Worm (Caenorhabditis elegans): Measurements from ENCODE around the gene R03C1.1.

R03C1.1 gene

ce11 chrII:14938319-14938718 lies 28.1 kb upstream of the R03C1.1 start:
- no peak for TF ChIP-seq ama-1 (optimal IDR thresholded peaks at IDR 0.05)
- no peak for TF ChIP-seq tbx-37 (GFP tag; conservative IDR thresholded peaks at IDR 0.05)
- TF ChIP-seq aly-1 (tag; optimal IDR thresholded peaks at IDR 0.05): no peak
- TF ChIP-seq tra-4 (tag; optimal IDR thresholded peaks at IDR 0.05): no peak
- no peak for TF ChIP-seq tbx-11 (GFP tag; IDR thresholded peaks at IDR 0.05)
- no peak for TF ChIP-seq hnd-1 (tag; optimal IDR thresholded peaks at IDR 0.05)
- TF ChIP-seq ets-7 (tag; optimal IDR thresholded peaks at IDR 0.05): no peak
- TF ChIP-seq sea-1 (GFP tag; conservative IDR thresholded peaks at IDR 0.05): no peak
- no peak for TF ChIP-seq ceh-13 (GFP tag; optimal IDR thresholded peaks at IDR 0.05)
- no peak for TF ChIP-seq scrt-1 (GFP tag; IDR thresholded peaks at IDR 0.05)
- TF ChIP-seq flt-1 (GFP tag; IDR thresholded peaks at IDR 0.05): no peak
- no peak for TF ChIP-seq F13C5.2 (tag; optimal IDR thresholded peaks at IDR 0.05)
- TF ChIP-seq B0310.2 (tag; optimal IDR thresholded peaks at IDR 0.05): no peak
- no peak for TF ChIP-seq hmbx-1 (tag; optimal IDR thresholded peaks at IDR 0.05)
- TF ChIP-seq pes-1 (GFP tag; IDR thresholded peaks at IDR 0.05): no peak
- TF ChIP-seq ceh-36 (tag; optimal IDR thresholded peaks at IDR 0.05): no peak
- no peak for TF ChIP-seq hmg-4 (GFP tag; optimal IDR thresholded peaks at IDR 0.05)

- no peak for TF ChIP-seq ets-7 (tag; optimal IDR thresholded peaks at IDR 0.05)
- TF ChIP-seq tbx-37 (GFP tag; conservative IDR thresholded peaks at IDR 0.05): no peak
- TF ChIP-seq sea-1 (GFP tag; conservative IDR thresholded peaks at IDR 0.05): no peak
- no peak for TF ChIP-seq tra-4 (tag; optimal IDR thresholded peaks at IDR 0.05)
- TF ChIP-seq tbx-11 (GFP tag; IDR thresholded peaks at IDR 0.05): no peak
- no peak for TF ChIP-seq ceh-36 (tag; optimal IDR thresholded peaks at IDR 0.05)
- no peak for TF ChIP-seq ceh-13 (GFP tag; optimal IDR thresholded peaks at IDR 0.05)
- TF ChIP-seq aly-1 (tag; optimal IDR thresholded peaks at IDR 0.05): no peak
- TF ChIP-seq flt-1 (GFP tag; IDR thresholded peaks at IDR 0.05): no peak
- no peak for TF ChIP-seq hnd-1 (tag; optimal IDR thresholded peaks at IDR 0.05)
- TF ChIP-seq pes-1 (GFP tag; IDR thresholded peaks at IDR 0.05): no peak
- no peak for TF ChIP-seq hmg-4 (GFP tag; optimal IDR thresholded peaks at IDR 0.05)
- TF ChIP-seq ama-1 (optimal IDR thresholded peaks at IDR 0.05): no peak
Observed at ce11 chrII:14935431-14936071, 25.3 kb upstream of the R03C1.1 start.

ce11 chrII:14928766-14929165 lies 18.6 kb upstream of the R03C1.1 start:
- TF ChIP-seq hmg-4 (GFP tag; optimal IDR thresholded peaks at IDR 0.05) (no peak), flt-1 (GFP tag; IDR thresholded peaks at IDR 0.05) (no peak), sea-1 (GFP tag; conservative IDR thresholded peaks at IDR 0.05) (no peak), ceh-36 (tag; optimal IDR thresholded peaks at IDR 0.05) (no peak), aly-1 (tag; optimal IDR thresholded peaks at IDR 0.05) (no peak), hmbx-1 (tag; optimal IDR thresholded peaks at IDR 0.05) (no peak), ets-7 (tag; optimal IDR thresholded peaks at IDR 0.05) (no peak), scrt-1 (GFP tag; IDR thresholded peaks at IDR 0.05) (no peak), ceh-13 (GFP tag; optimal IDR thresholded peaks at IDR 0.05) (no peak), pes-1 (GFP tag; IDR thresholded peaks at IDR 0.05) (no peak), ama-1 (optimal IDR thresholded peaks at IDR 0.05) (no peak), F13C5.2 (tag; optimal IDR thresholded peaks at IDR 0.05) (no peak), tbx-37 (GFP tag; conservative IDR thresholded peaks at IDR 0.05) (no peak), B0310.2 (tag; optimal IDR thresholded peaks at IDR 0.05) (no peak), hnd-1 (tag; optimal IDR thresholded peaks at IDR 0.05) (no peak), tbx-11 (GFP tag; IDR thresholded peaks at IDR 0.05) (no peak), tra-4 (tag; optimal IDR thresholded peaks at IDR 0.05) (no peak)

- TF ChIP-seq ceh-36 (tag; optimal IDR thresholded peaks at IDR 0.05) (no peak), hmg-4 (GFP tag; optimal IDR thresholded peaks at IDR 0.05) (no peak), hnd-1 (tag; optimal IDR thresholded peaks at IDR 0.05) (no peak), ama-1 (optimal IDR thresholded peaks at IDR 0.05) (no peak), F13C5.2 (tag; optimal IDR thresholded peaks at IDR 0.05) (no peak), pes-1 (GFP tag; IDR thresholded peaks at IDR 0.05) (no peak), scrt-1 (GFP tag; IDR thresholded peaks at IDR 0.05) (no peak), ceh-13 (GFP tag; optimal IDR thresholded peaks at IDR 0.05) (no peak), tra-4 (tag; optimal IDR thresholded peaks at IDR 0.05) (no peak), tbx-11 (GFP tag; IDR thresholded peaks at IDR 0.05) (no peak), flt-1 (GFP tag; IDR thresholded peaks at IDR 0.05) (no peak), aly-1 (tag; optimal IDR thresholded peaks at IDR 0.05) (no peak), B0310.2 (tag; optimal IDR thresholded peaks at IDR 0.05) (no peak), ets-7 (tag; optimal IDR thresholded peaks at IDR 0.05) (no peak), hmbx-1 (tag; optimal IDR thresholded peaks at IDR 0.05) (no peak), tbx-37 (GFP tag; conservative IDR thresholded peaks at IDR 0.05) (no peak), sea-1 (GFP tag; conservative IDR thresholded peaks at IDR 0.05) (no peak)
Observed at ce11 chrII:14919148-14919755, 9.0 kb upstream of the R03C1.1 start, which contains the start of gene pde-3. TSS of gene pde-3 (plus strand) at chrII:14919705.

ce11 chrII:14916848-14917247 lies 6.6 kb upstream of the R03C1.1 start:
- TF ChIP-seq tbx-37 (GFP tag; conservative IDR thresholded peaks at IDR 0.05) (no peak), B0310.2 (tag; optimal IDR thresholded peaks at IDR 0.05) (no peak), hnd-1 (tag; optimal IDR thresholded peaks at IDR 0.05) (no peak), F13C5.2 (tag; optimal IDR thresholded peaks at IDR 0.05) (no peak), scrt-1 (GFP tag; IDR thresholded peaks at IDR 0.05) (no peak), hmbx-1 (tag; optimal IDR thresholded peaks at IDR 0.05) (no peak), ets-7 (tag; optimal IDR thresholded peaks at IDR 0.05) (no peak), tbx-11 (GFP tag; IDR thresholded peaks at IDR 0.05) (no peak), sea-1 (GFP tag; conservative IDR thresholded peaks at IDR 0.05) (no peak), ceh-13 (GFP tag; optimal IDR thresholded peaks at IDR 0.05) (no peak), flt-1 (GFP tag; IDR thresholded peaks at IDR 0.05) (no peak), hmg-4 (GFP tag; optimal IDR thresholded peaks at IDR 0.05) (no peak), aly-1 (tag; optimal IDR thresholded peaks at IDR 0.05) (no peak), tra-4 (tag; optimal IDR thresholded peaks at IDR 0.05) (no peak), ama-1 (optimal IDR thresholded peaks at IDR 0.05) (no peak)

ce11 chrII:14907719-14908118 lies 2.5 kb downstream of the R03C1.1 start:
- TF ChIP-seq tbx-37 (GFP tag; conservative IDR thresholded peaks at IDR 0.05): no peak
- no peak for TF ChIP-seq ceh-36 (tag; optimal IDR thresholded peaks at IDR 0.05)
- TF ChIP-seq ceh-13 (GFP tag; optimal IDR thresholded peaks at IDR 0.05): no peak
- TF ChIP-seq tbx-11 (GFP tag; IDR thresholded peaks at IDR 0.05): no peak
- TF ChIP-seq pes-1 (GFP tag; IDR thresholded peaks at IDR 0.05): no peak
- no peak for TF ChIP-seq scrt-1 (GFP tag; IDR thresholded peaks at IDR 0.05)
- TF ChIP-seq hnd-1 (tag; optimal IDR thresholded peaks at IDR 0.05): no peak
- TF ChIP-seq flt-1 (GFP tag; IDR thresholded peaks at IDR 0.05): no peak
- TF ChIP-seq F13C5.2 (tag; optimal IDR thresholded peaks at IDR 0.05): no peak
- TF ChIP-seq tra-4 (tag; optimal IDR thresholded peaks at IDR 0.05): no peak
- TF ChIP-seq aly-1 (tag; optimal IDR thresholded peaks at IDR 0.05): no peak
- no peak for TF ChIP-seq B0310.2 (tag; optimal IDR thresholded peaks at IDR 0.05)
- no peak for TF ChIP-seq ama-1 (optimal IDR thresholded peaks at IDR 0.05)
- no peak for TF ChIP-seq ets-7 (tag; optimal IDR thresholded peaks at IDR 0.05)
- no peak for TF ChIP-seq hmg-4 (GFP tag; optimal IDR thresholded peaks at IDR 0.05)
- TF ChIP-seq sea-1 (GFP tag; conservative IDR thresholded peaks at IDR 0.05): no peak
- TF ChIP-seq hmbx-1 (tag; optimal IDR thresholded peaks at IDR 0.05): no peak

Measured in whole organism, early embryonic.